Fruit fly (Drosophila melanogaster) whole organism, embryonic: Measurements from ENCODE around the gene eIF2Balpha.
A peak's percentile ranks its signal among the peaks of the same experiment; 100 is the strongest.

Source experiments
- Ada2b ChIP-seq: fragments of 200-800 bp; sonication (Bioruptor generic); IDR thresholded peaks from 2 replicates; pipeline ENCODE4 v1.3.6; 2022; ENCODE audit warnings: missing biosample characterization, missing genetic modification characterization
- CG11696 ChIP-seq: fragments of 200-800 bp; sonication (Bioruptor generic); IDR thresholded peaks from 2 replicates; pipeline ENCODE4 v1.3.6; 2022; ENCODE audit warnings: missing biosample characterization, missing genetic modification characterization
- CG12071 ChIP-seq: fragments of 200-800 bp; sonication (Bioruptor generic); optimal IDR thresholded peaks from 3 replicates; lab custom pipeline; 2018; ENCODE audit warnings: missing biosample characterization, mild to moderate bottlenecking, missing genetic modification characterization
- CG13123 ChIP-seq: fragments of 200-800 bp; sonication (Bioruptor generic); optimal IDR thresholded peaks from 2 replicates; lab custom pipeline; 2016; ENCODE audit warnings: missing biosample characterization, missing genetic modification characterization
- CG14667 ChIP-seq: fragments of 200-800 bp; sonication (Bioruptor generic); IDR thresholded peaks from 2 replicates; pipeline ENCODE4 v1.3.6; 2022; ENCODE audit warnings: missing biosample characterization, missing genetic modification characterization
- CG15514 ChIP-seq: fragments of 200-800 bp; sonication (Bioruptor generic); optimal IDR thresholded peaks from 3 replicates; lab custom pipeline; 2017; ENCODE audit warnings: missing biosample characterization, missing genetic modification characterization, mild to moderate bottlenecking, moderate library complexity, missing genetic modification reagents
- CG15696 ChIP-seq: fragments of 200-800 bp; sonication (Bioruptor generic); optimal IDR thresholded peaks from 2 replicates; lab custom pipeline; 2019; ENCODE audit warnings: missing biosample characterization, mild to moderate bottlenecking, missing genetic modification characterization, moderate library complexity
- CG17359 ChIP-seq: fragments of 200-800 bp; sonication (Bioruptor generic); optimal IDR thresholded peaks from 3 replicates; lab custom pipeline; 2018; ENCODE audit warnings: missing biosample characterization, mild to moderate bottlenecking, missing genetic modification characterization, moderate library complexity
- CG2202 ChIP-seq: fragments of 200-800 bp; sonication (Bioruptor generic); optimal IDR thresholded peaks from 2 replicates; lab custom pipeline; 2018; ENCODE audit warnings: missing biosample characterization, mild to moderate bottlenecking, missing genetic modification characterization
- CG2712 ChIP-seq: fragments of 200-800 bp; optimal IDR thresholded peaks from 3 replicates; lab custom pipeline; 2019; ENCODE audit warnings: missing biosample characterization, mild to moderate bottlenecking, missing genetic modification characterization, moderate library complexity
- CG30431 ChIP-seq: fragments of 200-800 bp; sonication (Bioruptor generic); optimal IDR thresholded peaks from 2 replicates; lab custom pipeline; 2017; ENCODE audit warnings: missing biosample characterization, missing genetic modification characterization
- CG31365 ChIP-seq: fragments of 200-800 bp; sonication (Bioruptor generic); optimal IDR thresholded peaks from 2 replicates; lab custom pipeline; 2018; ENCODE audit warnings: missing biosample characterization, mild to moderate bottlenecking, missing genetic modification characterization
- CG3726 ChIP-seq: fragments of 200-800 bp; sonication (Bioruptor generic); IDR thresholded peaks from 3 replicates; pipeline ENCODE4, ENCODE4 v1.3.6; 2022; ENCODE audit warnings: missing biosample characterization, missing genetic modification characterization
- CG42726 ChIP-seq: fragments of 200-800 bp; sonication (Bioruptor generic); IDR thresholded peaks from 2 replicates; pipeline ENCODE4 v1.3.6; 2022; ENCODE audit warnings: missing biosample characterization, missing genetic modification characterization; ENCODE audit not compliant: partially characterized antibody
- CG4617 ChIP-seq: fragments of 200-800 bp; sonication (Bioruptor generic); optimal IDR thresholded peaks from 3 replicates; lab custom pipeline; 2016; ENCODE audit warnings: missing biosample characterization, missing genetic modification characterization, borderline replicate concordance
- CG4820 ChIP-seq: fragments of 200-800 bp; sonication (Bioruptor generic); optimal IDR thresholded peaks from 3 replicates; lab custom pipeline; 2016; ENCODE audit warnings: missing biosample characterization, missing genetic modification characterization
- CG6765 ChIP-seq: fragments of 200-800 bp; sonication (Bioruptor generic); optimal IDR thresholded peaks from 3 replicates; lab custom pipeline; 2017; ENCODE audit warnings: missing biosample characterization, mild to moderate bottlenecking, missing genetic modification characterization
- CG6813 ChIP-seq: fragments of 200-800 bp; sonication (Bioruptor generic); optimal IDR thresholded peaks from 2 replicates; lab custom pipeline; 2017; ENCODE audit warnings: missing biosample characterization, missing genetic modification characterization, mild to moderate bottlenecking, moderate library complexity, missing genetic modification reagents
- CG7271 ChIP-seq: fragments of 200-800 bp; sonication (Bioruptor generic); optimal IDR thresholded peaks from 2 replicates; lab custom pipeline; 2018; ENCODE audit warnings: missing biosample characterization, mild to moderate bottlenecking, missing genetic modification characterization, moderate library complexity
- CG9817 ChIP-seq: fragments of 200-800 bp; sonication (Bioruptor generic); optimal IDR thresholded peaks from 2 replicates; lab custom pipeline; 2018; ENCODE audit warnings: missing biosample characterization, mild to moderate bottlenecking, missing genetic modification characterization, moderate library complexity
- CHES-1-like ChIP-seq: fragments of 200-800 bp; sonication (Bioruptor generic); optimal IDR thresholded peaks from 2 replicates; lab custom pipeline; 2016; ENCODE audit warnings: missing biosample characterization, missing genetic modification characterization
- CTCF ChIP-seq: fragments of 200-800 bp; sonication (Bioruptor generic); optimal IDR thresholded peaks from 2 replicates; lab custom pipeline; 2017; ENCODE audit warnings: missing biosample characterization, mild to moderate bottlenecking, missing genetic modification characterization, moderate library complexity
- H2.0 ChIP-seq: fragments of 200-800 bp; sonication (Bioruptor generic); IDR thresholded peaks from 2 replicates; pipeline ENCODE4 v1.3.6; 2022; ENCODE audit warnings: missing biosample characterization, missing genetic modification characterization
- HLHmδ ChIP-seq: fragments of 200-800 bp; sonication (Bioruptor generic); optimal IDR thresholded peaks from 2 replicates; lab custom pipeline; 2018; ENCODE audit warnings: missing biosample characterization, mild to moderate bottlenecking, missing genetic modification characterization, moderate library complexity
- HmgZ ChIP-seq: fragments of 200-800 bp; sonication (Bioruptor generic); optimal IDR thresholded peaks from 2 replicates; lab custom pipeline; 2018; ENCODE audit warnings: missing biosample characterization, mild to moderate bottlenecking, missing genetic modification characterization
- Jarid2 ChIP-seq: fragments of 200-800 bp; sonication (Bioruptor generic); optimal IDR thresholded peaks from 3 replicates; lab custom pipeline; 2017; ENCODE audit warnings: mild to moderate bottlenecking, missing biosample characterization, missing genetic modification reagents, missing genetic modification characterization
- Lhr ChIP-seq: fragments of 200-800 bp; sonication (Bioruptor generic); optimal IDR thresholded peaks from 3 replicates; lab custom pipeline; 2017; ENCODE audit warnings: mild to moderate bottlenecking, missing biosample characterization, missing genetic modification reagents, missing genetic modification characterization
- Poxn ChIP-seq: fragments of 200-800 bp; sonication (Bioruptor generic); IDR thresholded peaks from 2 replicates; pipeline ENCODE4 v1.3.6; 2022; ENCODE audit warnings: missing biosample characterization, missing genetic modification characterization
- Rx ChIP-seq: fragments of 200-800 bp; sonication (Bioruptor generic); IDR thresholded peaks from 2 replicates; pipeline ENCODE4 v1.3.6; 2022; ENCODE audit warnings: missing biosample characterization, missing genetic modification characterization
- Side ChIP-seq: fragments of 200-800 bp; sonication (Bioruptor generic); optimal IDR thresholded peaks from 2 replicates; lab custom pipeline; 2016; ENCODE audit warnings: missing biosample characterization, missing genetic modification characterization
- Sry-β ChIP-seq: fragments of 200-800 bp; sonication (Bioruptor generic); optimal IDR thresholded peaks from 2 replicates; lab custom pipeline; 2018; ENCODE audit warnings: missing biosample characterization, mild to moderate bottlenecking, missing genetic modification characterization, moderate library complexity
- Ssrp ChIP-seq: fragments of 200-800 bp; sonication (Bioruptor generic); optimal IDR thresholded peaks from 2 replicates; lab custom pipeline; 2018; ENCODE audit warnings: missing biosample characterization, mild to moderate bottlenecking, missing genetic modification characterization, moderate library complexity
- ash1 ChIP-seq: fragments of 200-800 bp; sonication (Bioruptor generic); optimal IDR thresholded peaks from 2 replicates; lab custom pipeline; 2018; ENCODE audit warnings: missing biosample characterization, mild to moderate bottlenecking, missing genetic modification characterization
- bowl ChIP-seq: fragments of 200-800 bp; sonication (Bioruptor generic); IDR thresholded peaks from 2 replicates; pipeline ENCODE4 v1.3.6; 2022; ENCODE audit warnings: missing biosample characterization, missing genetic modification characterization
- chinmo ChIP-seq: fragments of 200-800 bp; sonication (Bioruptor generic); IDR thresholded peaks from 4 replicates; pipeline ENCODE4 v1.3.6; 2022; ENCODE audit warnings: missing biosample characterization, missing genetic modification characterization; ENCODE audit not compliant: partially characterized antibody
- ci ChIP-seq: fragments of 200-800 bp; sonication (Bioruptor generic); IDR thresholded peaks from 3 replicates; pipeline ENCODE4 v1.3.6; 2022; ENCODE audit warnings: missing biosample characterization, missing genetic modification characterization
- dati ChIP-seq: fragments of 200-800 bp; sonication (Bioruptor generic); IDR thresholded peaks from 2 replicates; pipeline ENCODE4 v1.3.6; 2022; ENCODE audit warnings: missing biosample characterization, missing genetic modification characterization
- dimm ChIP-seq: fragments of 200-800 bp; sonication (Bioruptor generic); IDR thresholded peaks from 2 replicates; pipeline ENCODE4 v1.3.6; 2022; ENCODE audit warnings: missing biosample characterization, missing genetic modification characterization
- fd64A ChIP-seq: fragments of 200-800 bp; sonication (Bioruptor generic); optimal IDR thresholded peaks from 3 replicates; lab custom pipeline; 2018; ENCODE audit warnings: missing biosample characterization, mild to moderate bottlenecking, missing genetic modification characterization
- grn ChIP-seq: fragments of 200-800 bp; sonication (Bioruptor generic); optimal IDR thresholded peaks from 3 replicates; lab custom pipeline; 2017; ENCODE audit warnings: missing biosample characterization, missing genetic modification characterization
- knrl ChIP-seq: fragments of 200-800 bp; sonication (Bioruptor generic); IDR thresholded peaks from 3 replicates; pipeline ENCODE4 v1.3.6; 2022; ENCODE audit warnings: missing biosample characterization, missing genetic modification characterization; ENCODE audit not compliant: partially characterized antibody
- ro ChIP-seq: fragments of 200-800 bp; sonication (Bioruptor generic); IDR thresholded peaks from 2 replicates; pipeline ENCODE4 v1.3.6; 2022; ENCODE audit warnings: missing biosample characterization, missing genetic modification characterization
- salm ChIP-seq: fragments of 200-800 bp; sonication (Bioruptor generic); optimal IDR thresholded peaks from 2 replicates; lab custom pipeline; 2018; ENCODE audit warnings: missing biosample characterization, mild to moderate bottlenecking, missing genetic modification characterization
- sc ChIP-seq, 3 experiments: fragments of >200 bp in 2 of 3; fragments of 200-800 bp in 1 of 3; sonication (Bioruptor generic) in 1 of 3; optimal IDR thresholded peaks; 2 replicates in 2 of 3; 3 replicates in 1 of 3; lab custom pipeline; 2017; ENCODE audit warnings: mild to moderate bottlenecking in 1 of 3, missing biosample characterization in 1 of 3, missing genetic modification characterization in 1 of 3, missing genetic modification reagents in 1 of 3
- schlank ChIP-seq: fragments of 200-800 bp; sonication (Bioruptor generic); optimal IDR thresholded peaks from 2 replicates; lab custom pipeline; 2018; ENCODE audit warnings: missing biosample characterization, mild to moderate bottlenecking, missing genetic modification characterization
- sob ChIP-seq: fragments of 200-800 bp; sonication (Bioruptor generic); IDR thresholded peaks from 2 replicates; pipeline ENCODE4 v1.3.6; 2022; ENCODE audit warnings: missing biosample characterization, missing genetic modification characterization
- tap ChIP-seq: fragments of 200-800 bp; optimal IDR thresholded peaks from 3 replicates; lab custom pipeline; 2019; ENCODE audit warnings: missing biosample characterization, mild to moderate bottlenecking, missing genetic modification characterization, moderate library complexity
- tll ChIP-seq, 2 experiments: fragments of 200-800 bp in 1 of 2; fragments of >200 bp in 1 of 2; sonication (Bioruptor generic) in 1 of 2; optimal IDR thresholded peaks; 2 replicates each; lab custom pipeline; 2017 to 2019; ENCODE audit warnings: missing biosample characterization in 2 of 2, missing genetic modification characterization in 2 of 2, mild to moderate bottlenecking in 1 of 2, moderate library complexity in 1 of 2
- unc-4 ChIP-seq: fragments of 200-800 bp; sonication (Bioruptor generic); IDR thresholded peaks from 2 replicates; pipeline ENCODE4 v1.3.6; 2022; ENCODE audit warnings: missing biosample characterization, missing genetic modification characterization; ENCODE audit not compliant: partially characterized antibody

Gene eIF2Balpha

dm6 chr3R:29983073-29983544 lies 47.4 kb upstream of the eIF2Balpha start, which contains the start of gene CG7896 (continued):
- peak; percentile 20 for TF ChIP-seq CG30431 (GFP tag; lab: Kevin White, UChicago)
- TF ChIP-seq sc (optimal IDR thresholded peaks at IDR 0.05; lab: Kevin White, UChicago), result no peak
- TF ChIP-seq sc (GFP tag; optimal IDR thresholded peaks at IDR 0.05; lab: Kevin White, UChicago), result peak; percentile 18
- peak; percentile 84 for TF ChIP-seq CG2712
- peak; percentile 58; the same call in 1 of the 3 replicates for TF ChIP-seq ci (GFP tag; lab: Robert Waterston, UW)
- no peak for TF ChIP-seq HLHmδ (GFP tag; lab: Kevin White, UChicago)
- peak; percentile 54; the same call in 1 of the 2 replicates for TF ChIP-seq Rx (GFP tag; lab: Robert Waterston, UW)
- no peak for TF ChIP-seq Lhr (GFP tag; lab: Kevin White, UChicago)
- peak; percentile 48 for TF ChIP-seq CG15514 (GFP tag; lab: Kevin White, UChicago)
- no peak for TF ChIP-seq grn (GFP tag; lab: Kevin White, UChicago)
- TF ChIP-seq knrl (GFP tag; lab: Robert Waterston, UW), result no peak
- no peak for TF ChIP-seq Poxn (GFP tag; lab: Robert Waterston, UW)
- TF ChIP-seq CG17359 (tag; lab: Kevin White, UChicago), result peak; percentile 48
- TF ChIP-seq CG15696 (tag; lab: Kevin White, UChicago), result peak; percentile 22
- no peak for TF ChIP-seq CG7271 (tag; lab: Kevin White, UChicago)
- TF ChIP-seq salm (tag; lab: Kevin White, UChicago), result no peak
- TF ChIP-seq CG42726 (GFP tag; lab: Robert Waterston, UW), result no peak
- TF ChIP-seq CG12071 (GFP tag; lab: Kevin White, UChicago), result peak; percentile 27
- peak; percentile 31 for TF ChIP-seq CG6765 (GFP tag; lab: Kevin White, UChicago)
- peak; percentile 42 for TF ChIP-seq Ssrp
- TF ChIP-seq Side (GFP tag; lab: Kevin White, UChicago), result no peak
- peak; percentile 53 for TF ChIP-seq Jarid2 (GFP tag; lab: Kevin White, UChicago)
- no peak for TF ChIP-seq bowl (GFP tag; lab: Robert Waterston, UW)
- peak; percentile 4 for TF ChIP-seq CG13123
- TF ChIP-seq sob (GFP tag; lab: Robert Waterston, UW), result peak; percentile 70
- TF ChIP-seq fd64A (GFP tag; lab: Kevin White, UChicago), result no peak
- peak; percentile 25 for TF ChIP-seq CG2202 (tag; lab: Kevin White, UChicago)
- TF ChIP-seq dati (GFP tag; lab: Robert Waterston, UW), result no peak
- TF ChIP-seq tll (GFP tag; optimal IDR thresholded peaks at IDR 0.05; lab: Kevin White, UChicago), result no peak
- peak; percentile 48 for TF ChIP-seq tap (tag; lab: Kevin White, UChicago)
- no peak for TF ChIP-seq CHES-1-like (GFP tag; lab: Kevin White, UChicago)
- TF ChIP-seq HmgZ (tag; lab: Kevin White, UChicago), result peak; percentile 26
- TF ChIP-seq schlank (tag; lab: Kevin White, UChicago), result no peak
- TF ChIP-seq H2.0 (GFP tag; lab: Robert Waterston, UW), result peak; percentile 71
- 0 out of 2 replicates have a peak, but pooled peaks have one; percentile 56 for TF ChIP-seq ro (GFP tag; lab: Robert Waterston, UW)
- no peak for TF ChIP-seq Sry-β
- TF ChIP-seq dimm (GFP tag; lab: Robert Waterston, UW), result 0 out of 2 replicates have a peak, but pooled peaks have one; percentile 25
- no peak for TF ChIP-seq CG31365
- TF ChIP-seq CTCF (GFP tag; lab: Kevin White, UChicago), result no peak
- peak; percentile 50 for TF ChIP-seq CG9817 (tag; lab: Kevin White, UChicago)
- TF ChIP-seq chinmo (GFP tag; lab: Robert Waterston, UW), result peak; percentile 86; the same call in 3 of the 4 replicates
- no peak for TF ChIP-seq CG11696 (GFP tag; lab: Robert Waterston, UW)
- peak; percentile 66; the same call in 1 of the 2 replicates for TF ChIP-seq CG14667 (GFP tag; lab: Robert Waterston, UW)
- peak; percentile 52 for TF ChIP-seq CG4820 (GFP tag; lab: Kevin White, UChicago)
- TF ChIP-seq unc-4 (GFP tag; lab: Robert Waterston, UW), result no peak
- TF ChIP-seq ash1 (GFP tag; lab: Kevin White, UChicago), result no peak
- peak; percentile 76 for TF ChIP-seq Ada2b (GFP tag; lab: Robert Waterston, UW)
- TF ChIP-seq CG6813 (GFP tag; lab: Kevin White, UChicago), result peak; percentile 48
- TF ChIP-seq CG4617 (GFP tag; lab: Kevin White, UChicago), result peak; percentile 1
- TF ChIP-seq CG3726, result peak; percentile 74; the same call in 2 of the 3 replicates
